Worm (Caenorhabditis elegans): ENCODE measurements around the gene kmo-2.

DNA sequence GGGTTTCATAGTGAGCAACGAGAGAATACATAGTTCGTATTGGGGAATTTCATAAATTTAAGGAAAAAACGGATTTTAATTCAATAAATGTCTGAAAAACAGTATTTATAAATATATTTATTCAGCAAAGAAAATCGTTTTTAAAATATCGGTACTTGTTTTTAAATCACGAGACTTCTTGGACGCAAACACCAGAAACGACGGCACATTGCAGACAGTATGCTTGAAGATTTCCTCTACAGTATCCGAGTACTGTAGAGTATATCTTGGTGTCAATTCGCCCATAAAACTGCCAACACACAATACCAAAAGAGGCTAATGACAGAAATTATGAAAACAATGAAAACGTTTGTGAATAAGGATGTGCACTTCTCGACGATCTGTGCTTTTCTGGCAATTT is 2.5 kb downstream of the kmo-2 start:
- TF ChIP-seq ama-1 (optimal IDR thresholded peaks at IDR 0.05) (no peak), ama-1 (GFP tag; optimal IDR thresholded peaks at IDR 0.05) (no peak), him-1 (tag; optimal IDR thresholded peaks at IDR 0.05) (no peak), lsl-1 (GFP tag; optimal IDR thresholded peaks at IDR 0.05) (peak; percentile 86), F52B5.7 (tag; optimal IDR thresholded peaks at IDR 0.05) (no peak), egrh-3 (GFP tag; IDR thresholded peaks at IDR 0.05) (no peak), lag-1 (GFP tag; IDR thresholded peaks at IDR 0.05) (no peak), F33H1.4 (GFP tag; IDR thresholded peaks at IDR 0.05) (0 out of 2 replicates have a peak, but pooled peaks have one; percentile 15), ceh-27 (GFP tag; optimal IDR thresholded peaks at IDR 0.05) (no peak), hmg-1.2 (GFP tag; IDR thresholded peaks at IDR 0.05) (no peak)
